Fruit fly (Drosophila melanogaster) whole organism, embryonic: ENCODE results near the gene Trm1.

Source experiments
- Bgb ChIP-seq: fragments of 200-800 bp; sonication (Bioruptor generic); IDR thresholded peaks from 2 replicates; pipeline ENCODE4 v1.3.6; 2022; ENCODE audit warnings: missing biosample characterization, missing genetic modification characterization; ENCODE audit not compliant: partially characterized antibody
- CG10321 ChIP-seq: fragments of 200-800 bp; sonication (Bioruptor generic); IDR thresholded peaks from 2 replicates; pipeline ENCODE4 v1.3.6; 2022; ENCODE audit warnings: missing biosample characterization, missing genetic modification characterization
- CG10979 ChIP-seq: fragments of 200-800 bp; sonication (Bioruptor generic); optimal IDR thresholded peaks from 2 replicates; lab custom pipeline; 2018; ENCODE audit warnings: missing biosample characterization, mild to moderate bottlenecking, missing genetic modification characterization, moderate library complexity
- CG11398 ChIP-seq: fragments of 200-800 bp; sonication (Bioruptor generic); optimal IDR thresholded peaks from 2 replicates; lab custom pipeline; 2016; ENCODE audit warnings: missing biosample characterization, missing genetic modification characterization
- CG11456 ChIP-seq: fragments of 200-800 bp; sonication (Bioruptor generic); IDR thresholded peaks from 3 replicates; pipeline ENCODE4 v1.3.6; 2022; ENCODE audit warnings: missing biosample characterization, missing genetic modification characterization
- CG11560 ChIP-seq: fragments of 200-800 bp; sonication (Bioruptor generic); IDR thresholded peaks from 3 replicates; pipeline ENCODE4 v1.3.6; 2022; ENCODE audit warnings: missing biosample characterization, missing genetic modification characterization
- CG12744 ChIP-seq: fragments of 200-800 bp; sonication (Bioruptor generic); optimal IDR thresholded peaks from 2 replicates; lab custom pipeline; 2016; ENCODE audit warnings: missing biosample characterization, missing genetic modification characterization
- CG12769 ChIP-seq: fragments of 200-800 bp; sonication (Bioruptor generic); optimal IDR thresholded peaks from 2 replicates; lab custom pipeline; 2019; ENCODE audit warnings: missing biosample characterization, mild to moderate bottlenecking, missing genetic modification characterization, moderate library complexity
- CG12942 ChIP-seq: fragments of 200-800 bp; sonication (Bioruptor generic); optimal IDR thresholded peaks from 3 replicates; lab custom pipeline; 2016; ENCODE audit warnings: missing biosample characterization, missing genetic modification characterization
- CG14965 ChIP-seq: fragments of 200-800 bp; sonication (Bioruptor generic); optimal IDR thresholded peaks from 2 replicates; lab custom pipeline; 2016; ENCODE audit warnings: missing biosample characterization, missing genetic modification characterization, borderline replicate concordance
- CG1529 ChIP-seq: fragments of 200-800 bp; sonication (Bioruptor generic); optimal IDR thresholded peaks from 3 replicates; lab custom pipeline; 2018; ENCODE audit warnings: missing biosample characterization, missing genetic modification characterization
- CG1602 ChIP-seq: fragments of 200-800 bp; sonication (Bioruptor generic); optimal IDR thresholded peaks from 3 replicates; lab custom pipeline; 2016; ENCODE audit warnings: missing biosample characterization, missing genetic modification characterization
- CG17829 ChIP-seq: fragments of 200-800 bp; optimal IDR thresholded peaks from 2 replicates; lab custom pipeline; 2019; ENCODE audit warnings: missing biosample characterization, mild to moderate bottlenecking, missing genetic modification characterization, moderate library complexity
- CG4730 ChIP-seq: fragments of 200-800 bp; sonication (Bioruptor generic); IDR thresholded peaks from 2 replicates; pipeline ENCODE4 v1.3.6; 2022; ENCODE audit warnings: missing biosample characterization, missing genetic modification characterization
- CG6654 ChIP-seq: fragments of 200-800 bp; sonication (Bioruptor generic); optimal IDR thresholded peaks from 2 replicates; lab custom pipeline; 2017; ENCODE audit warnings: missing biosample characterization, mild to moderate bottlenecking, missing genetic modification characterization
- CG6854 ChIP-seq: fragments of 200-800 bp; sonication (Bioruptor generic); optimal IDR thresholded peaks from 3 replicates; lab custom pipeline; 2017; ENCODE audit warnings: missing biosample characterization, mild to moderate bottlenecking, missing genetic modification characterization
- CG7556 ChIP-seq: fragments of 200-800 bp; sonication (Bioruptor generic); optimal IDR thresholded peaks from 2 replicates; lab custom pipeline; 2017; ENCODE audit warnings: missing biosample characterization, mild to moderate bottlenecking, missing genetic modification characterization
- CG7839 ChIP-seq: fragments of 200-800 bp; sonication (Bioruptor generic); optimal IDR thresholded peaks from 3 replicates; lab custom pipeline; 2018; ENCODE audit warnings: missing biosample characterization, mild to moderate bottlenecking, missing genetic modification characterization, moderate library complexity
- CG8359 ChIP-seq: fragments of 200-800 bp; sonication (Bioruptor generic); optimal IDR thresholded peaks from 2 replicates; lab custom pipeline; 2017; ENCODE audit warnings: missing biosample characterization, mild to moderate bottlenecking, missing genetic modification characterization, borderline replicate concordance
- CG8924 ChIP-seq: fragments of 200-800 bp; optimal IDR thresholded peaks from 3 replicates; lab custom pipeline; 2019; ENCODE audit warnings: missing biosample characterization, mild to moderate bottlenecking, missing genetic modification characterization, moderate library complexity
- CG9437 ChIP-seq: fragments of 200-800 bp; sonication (Bioruptor generic); optimal IDR thresholded peaks from 2 replicates; lab custom pipeline; 2018; ENCODE audit warnings: missing biosample characterization, mild to moderate bottlenecking, missing genetic modification characterization
- CG9817 ChIP-seq: fragments of 200-800 bp; sonication (Bioruptor generic); optimal IDR thresholded peaks from 2 replicates; lab custom pipeline; 2018; ENCODE audit warnings: missing biosample characterization, mild to moderate bottlenecking, missing genetic modification characterization, moderate library complexity
- Camta ChIP-seq: fragments of 200-800 bp; sonication (Bioruptor generic); optimal IDR thresholded peaks from 2 replicates; lab custom pipeline; 2016; ENCODE audit warnings: missing biosample characterization, missing genetic modification characterization
- CkIIα-i1 ChIP-seq: fragments of 200-800 bp; sonication (Bioruptor generic); IDR thresholded peaks from 2 replicates; pipeline ENCODE4 v1.3.6; 2022; ENCODE audit warnings: missing biosample characterization, missing genetic modification characterization
- Dek ChIP-seq: fragments of 200-800 bp; sonication (Bioruptor generic); optimal IDR thresholded peaks from 3 replicates; lab custom pipeline; 2019; ENCODE audit warnings: missing biosample characterization, mild to moderate bottlenecking, missing genetic modification characterization, moderate library complexity
- ERR ChIP-seq: fragments of 200-800 bp; sonication (Bioruptor generic); optimal IDR thresholded peaks from 2 replicates; lab custom pipeline; 2016; ENCODE audit warnings: missing biosample characterization, missing genetic modification characterization
- Eip74EF ChIP-seq, 2 experiments: fragments of 200-800 bp in 1 of 2; fragments of >200 bp in 1 of 2; sonication (Bioruptor generic) in 1 of 2; optimal IDR thresholded peaks; 2 replicates each; lab custom pipeline; 2017 to 2019; ENCODE audit warnings: missing biosample characterization in 2 of 2, missing genetic modification characterization in 2 of 2, mild to moderate bottlenecking in 1 of 2, moderate library complexity in 1 of 2
- Ets97D ChIP-seq: fragments of 200-800 bp; sonication (Bioruptor generic); optimal IDR thresholded peaks from 3 replicates; lab custom pipeline; 2016; ENCODE audit warnings: missing biosample characterization, missing genetic modification characterization
- Fer1 ChIP-seq: fragments of 200-800 bp; sonication (Bioruptor generic); optimal IDR thresholded peaks from 2 replicates; lab custom pipeline; 2017; ENCODE audit warnings: missing biosample characterization, mild to moderate bottlenecking, missing genetic modification characterization
- Hey ChIP-seq: fragments of 200-800 bp; sonication (Bioruptor generic); optimal IDR thresholded peaks from 3 replicates; lab custom pipeline; 2018; ENCODE audit warnings: missing biosample characterization, mild to moderate bottlenecking, missing genetic modification characterization
- HmgD ChIP-seq: fragments of 200-800 bp; sonication (Bioruptor generic); optimal IDR thresholded peaks from 3 replicates; lab custom pipeline; 2016; ENCODE audit warnings: missing biosample characterization, missing genetic modification characterization
- Hsf ChIP-seq: fragments of 200-800 bp; sonication (Bioruptor generic); optimal IDR thresholded peaks from 3 replicates; lab custom pipeline; 2016; ENCODE audit warnings: missing biosample characterization, missing genetic modification characterization
- Mad ChIP-seq: fragments of 200-800 bp; sonication (Bioruptor generic); optimal IDR thresholded peaks from 2 replicates; lab custom pipeline; 2016; ENCODE audit warnings: missing biosample characterization, missing genetic modification characterization
- Myb ChIP-seq: fragments of 200-800 bp; sonication (Bioruptor generic); optimal IDR thresholded peaks from 2 replicates; lab custom pipeline; 2016; ENCODE audit warnings: missing biosample characterization, missing genetic modification characterization
- Ravus ChIP-seq: fragments of 200-800 bp; sonication (Bioruptor generic); IDR thresholded peaks from 2 replicates; pipeline ENCODE4 v1.3.6; 2022; ENCODE audit warnings: missing biosample characterization, missing genetic modification characterization
- al ChIP-seq: fragments of 200-800 bp; sonication (Bioruptor generic); IDR thresholded peaks from 2 replicates; pipeline ENCODE4 v1.3.6; 2022; ENCODE audit warnings: missing biosample characterization, missing genetic modification characterization
- bigmax ChIP-seq: fragments of 200-800 bp; sonication (Bioruptor generic); optimal IDR thresholded peaks from 2 replicates; lab custom pipeline; 2018; ENCODE audit warnings: missing biosample characterization, mild to moderate bottlenecking, missing genetic modification characterization
- cato ChIP-seq: fragments of 200-800 bp; sonication (Bioruptor generic); optimal IDR thresholded peaks from 2 replicates; lab custom pipeline; 2016; ENCODE audit warnings: missing biosample characterization, missing genetic modification characterization, borderline replicate concordance
- chn ChIP-seq: fragments of 200-800 bp; sonication (Bioruptor generic); optimal IDR thresholded peaks from 2 replicates; lab custom pipeline; 2016; ENCODE audit warnings: missing biosample characterization, missing genetic modification characterization
- dmrt99B ChIP-seq: fragments of 200-800 bp; sonication (Bioruptor generic); optimal IDR thresholded peaks from 2 replicates; lab custom pipeline; 2018; ENCODE audit warnings: missing biosample characterization, mild to moderate bottlenecking, missing genetic modification characterization, moderate library complexity
- esg ChIP-seq: fragments of 200-800 bp; sonication (Bioruptor generic); conservative IDR thresholded peaks from 2 replicates; pipeline ENCODE4 v1.3.6; 2022; ENCODE audit warnings: missing biosample characterization, missing genetic modification characterization
- h ChIP-seq: fragments of >200 bp; optimal IDR thresholded peaks from 2 replicates; lab custom pipeline; 2017
- jumu ChIP-seq: fragments of 200-800 bp; sonication (Bioruptor generic); optimal IDR thresholded peaks from 3 replicates; lab custom pipeline; 2016; ENCODE audit warnings: missing biosample characterization, missing genetic modification characterization
- maf-S ChIP-seq: fragments of 200-800 bp; sonication (Bioruptor generic); optimal IDR thresholded peaks from 2 replicates; lab custom pipeline; 2016; ENCODE audit warnings: missing biosample characterization, missing genetic modification characterization
- rib ChIP-seq: fragments of 200-800 bp; sonication (Bioruptor generic); IDR thresholded peaks from 2 replicates; pipeline ENCODE4 v1.3.6; 2022; ENCODE audit warnings: missing biosample characterization, missing genetic modification characterization
- sens-2 ChIP-seq: fragments of 200-800 bp; sonication (Bioruptor generic); IDR thresholded peaks from 2 replicates; pipeline ENCODE4 v1.3.6; 2022; ENCODE audit warnings: missing biosample characterization, missing genetic modification characterization
- sob ChIP-seq: fragments of 200-800 bp; sonication (Bioruptor generic); IDR thresholded peaks from 2 replicates; pipeline ENCODE4 v1.3.6; 2022; ENCODE audit warnings: missing biosample characterization, missing genetic modification characterization
- stc ChIP-seq: fragments of 200-800 bp; sonication (Bioruptor generic); IDR thresholded peaks from 2 replicates; pipeline ENCODE4 v1.3.6; 2022; ENCODE audit warnings: missing biosample characterization, missing genetic modification characterization
- vnd ChIP-seq: fragments of 200-800 bp; sonication (Bioruptor generic); IDR thresholded peaks from 3 replicates; pipeline ENCODE4 v1.3.6; 2022; ENCODE audit warnings: missing biosample characterization, missing genetic modification characterization; ENCODE audit not compliant: partially characterized antibody
- zen2 ChIP-seq: fragments of 200-800 bp; sonication (Bioruptor generic); IDR thresholded peaks from 3 replicates; pipeline ENCODE4 v1.3.6; 2022; ENCODE audit warnings: missing biosample characterization, missing genetic modification characterization; ENCODE audit not compliant: partially characterized antibody

The Trm1 gene

DNA sequence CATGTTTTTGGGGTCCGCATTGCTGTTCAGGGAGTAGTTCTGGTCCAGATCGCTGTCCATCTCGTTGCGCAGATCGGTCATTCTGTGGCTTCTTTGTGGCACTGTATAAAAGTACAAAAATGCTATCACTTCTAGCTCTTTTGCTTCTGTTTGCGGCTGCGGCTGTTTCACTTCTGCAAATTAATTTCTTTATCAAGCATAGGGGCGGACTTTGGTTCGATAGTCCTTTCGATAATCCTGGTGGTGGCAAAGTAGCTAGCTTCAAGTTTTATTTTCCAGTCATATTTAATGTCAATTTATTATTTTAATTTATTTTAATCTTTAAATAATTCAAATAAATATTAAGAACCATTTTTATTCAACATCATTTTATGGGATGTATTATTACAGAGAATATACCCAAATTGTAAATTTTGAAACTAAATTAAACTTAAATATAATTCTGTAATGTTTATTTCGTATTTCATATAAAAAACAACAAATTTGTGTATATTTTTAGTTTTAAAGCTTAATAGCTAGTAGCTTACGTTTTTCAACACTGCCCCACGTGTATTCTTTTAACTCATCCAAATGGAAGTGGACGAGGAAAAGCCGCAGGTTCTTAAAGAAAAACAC lies at the start of gene Trm1, which contains the start of gene CG5446 (continued):
- TF ChIP-seq CG10321 (GFP tag; lab: Robert Waterston, UW) (no peak), CG10979 (tag; lab: Kevin White, UChicago) (peak; percentile 78), CG9817 (tag; lab: Kevin White, UChicago) (peak; percentile 44), cato (GFP tag; lab: Kevin White, UChicago) (peak; percentile 15), CG6654 (GFP tag; lab: Kevin White, UChicago) (no peak), CG11456 (GFP tag; lab: Robert Waterston, UW) (0 out of 3 replicates have a peak, but pooled peaks have one; percentile 17), bigmax (no peak), CG7839 (tag; lab: Kevin White, UChicago) (peak; percentile 83), stc (GFP tag; lab: Robert Waterston, UW) (0 out of 2 replicates have a peak, but pooled peaks have one; percentile 38), Eip74EF (GFP tag; optimal IDR thresholded peaks at IDR 0.05; lab: Kevin White, UChicago) (peak in 1 of 2 experiments; percentile 66), CG9437 (GFP tag; lab: Kevin White, UChicago) (peak; percentile 84), rib (GFP tag; lab: Robert Waterston, UW) (no peak), Dek (peak; percentile 74), vnd (no peak), Fer1 (peak; percentile 68), chn (GFP tag; lab: Kevin White, UChicago) (no peak), Ets97D (peak; percentile 17), CG7556 (GFP tag; lab: Kevin White, UChicago) (peak; percentile 85), CG1529 (GFP tag; lab: Kevin White, UChicago) (no peak), maf-S (GFP tag; lab: Kevin White, UChicago) (no peak), esg (no peak; the same call in 1 of the 2 replicates), CG1602 (peak; percentile 64), Myb (GFP tag; lab: Kevin White, UChicago) (no peak), Ravus (GFP tag; lab: Robert Waterston, UW) (no peak), CkIIα-i1 (GFP tag; lab: Robert Waterston, UW) (no peak), CG8924 (tag; lab: Kevin White, UChicago) (peak; percentile 89), CG12942 (GFP tag; lab: Kevin White, UChicago) (no peak), CG11398 (no peak), Bgb (peak; percentile 32; the same call in 1 of the 2 replicates), h (lab: Kevin White, UChicago) (no peak), dmrt99B (tag; lab: Kevin White, UChicago) (peak; percentile 78), CG12769 (no peak), CG4730 (GFP tag; lab: Robert Waterston, UW) (peak; percentile 41; the same call in 1 of the 2 replicates), CG17829 (tag; lab: Kevin White, UChicago) (peak; percentile 88), CG12744 (GFP tag; lab: Kevin White, UChicago) (no peak), sens-2 (GFP tag; lab: Robert Waterston, UW) (no peak), al (no peak; the same call in 1 of the 2 replicates), sob (peak; percentile 73), zen2 (GFP tag; lab: Robert Waterston, UW) (no peak), Hsf (no peak), ERR (no peak), HmgD (GFP tag; lab: Kevin White, UChicago) (no peak), jumu (GFP tag; lab: Kevin White, UChicago) (no peak), Mad (GFP tag; lab: Kevin White, UChicago) (no peak), CG8359 (GFP tag; lab: Kevin White, UChicago) (no peak), Hey (tag; lab: Kevin White, UChicago) (no peak), CG14965 (GFP tag; lab: Kevin White, UChicago) (no peak), CG6854 (GFP tag; lab: Kevin White, UChicago) (peak; percentile 42), CG11560 (tag; lab: Robert Waterston, UW) (no peak), Camta (GFP tag; lab: Kevin White, UChicago) (no peak)
